Fruit fly (Drosophila melanogaster) whole organism, wandering third instar larva: ENCODE measurements around the gene CG34428.

Source experiments
- Abd-B ChIP-seq: fragments of >200 bp; optimal IDR thresholded peaks from 2 replicates; lab custom pipeline; 2017; ENCODE audit warnings: missing biosample characterization, missing genetic modification characterization
- CG32264 ChIP-seq: fragments of 200-800 bp; sonication (Bioruptor generic); optimal IDR thresholded peaks from 2 replicates; lab custom pipeline; 2016; ENCODE audit warnings: missing biosample characterization, missing genetic modification characterization
- CG9705 ChIP-seq: fragments of 200-800 bp; sonication (Bioruptor generic); optimal IDR thresholded peaks from 2 replicates; lab custom pipeline; 2018; ENCODE audit warnings: missing biosample characterization, mild to moderate bottlenecking, missing genetic modification characterization
- Dfd ChIP-seq: fragments of >200 bp; optimal IDR thresholded peaks from 2 replicates; lab custom pipeline; 2017; ENCODE audit warnings: missing biosample characterization, missing genetic modification characterization
- Dif ChIP-seq: fragments of 200-275, 200-300 bp; sonication (Bioruptor generic); optimal IDR thresholded peaks from 2 replicates; lab custom pipeline; 2018; ENCODE audit warnings: missing biosample characterization, missing genetic modification characterization; ENCODE audit not compliant: partially characterized antibody
- GATAd ChIP-seq: sonication (Bioruptor generic); optimal IDR thresholded peaks from 2 replicates; lab custom pipeline; 2016; ENCODE audit warnings: missing biosample characterization, missing genetic modification characterization
- HLH106 ChIP-seq: fragments of 200-800 bp; optimal IDR thresholded peaks from 3 replicates; lab custom pipeline; 2019; ENCODE audit warnings: missing biosample characterization, mild to moderate bottlenecking, missing genetic modification characterization, moderate library complexity
- Hr83 ChIP-seq: fragments of 200-300 bp; sonication (Bioruptor generic); optimal IDR thresholded peaks from 2 replicates; lab custom pipeline; 2016; ENCODE audit warnings: missing biosample characterization, mild to moderate bottlenecking, missing genetic modification characterization, moderate library complexity; ENCODE audit not compliant: poor library complexity, severe bottlenecking
- Jra ChIP-seq: sonication (Bioruptor generic); optimal IDR thresholded peaks from 2 replicates; lab custom pipeline; 2016; ENCODE audit warnings: missing biosample characterization, missing genetic modification characterization
- Mio ChIP-seq: sonication (Bioruptor generic); optimal IDR thresholded peaks from 2 replicates; lab custom pipeline; 2016; ENCODE audit warnings: missing biosample characterization, missing genetic modification characterization
- Myc ChIP-seq: fragments of >200 bp; optimal IDR thresholded peaks from 2 replicates; lab custom pipeline; 2017
- N ChIP-seq: fragments of >200 bp; optimal IDR thresholded peaks from 2 replicates; lab custom pipeline; 2018; ENCODE audit warnings: missing biosample characterization, missing external identifiers, missing genetic modification characterization
- OdsH ChIP-seq: fragments of 200-800 bp; sonication (Bioruptor generic); optimal IDR thresholded peaks from 2 replicates; lab custom pipeline; 2016; ENCODE audit warnings: missing biosample characterization, mild to moderate bottlenecking, missing genetic modification characterization
- Rel ChIP-seq, 2 experiments: fragments of 200-800 bp; sonication (Bioruptor generic) in 1 of 2; optimal IDR thresholded peaks; 2 replicates in 1 of 2; 3 replicates in 1 of 2; lab custom pipeline; 2016 to 2019; ENCODE audit warnings: mild to moderate bottlenecking in 2 of 2, missing biosample characterization in 2 of 2, missing genetic modification characterization in 2 of 2, moderate library complexity in 1 of 2
- Sp1 ChIP-seq: fragments of 200-800 bp; sonication (Bioruptor generic); optimal IDR thresholded peaks from 3 replicates; lab custom pipeline; 2019; ENCODE audit warnings: missing biosample characterization, mild to moderate bottlenecking, missing genetic modification characterization, moderate library complexity
- Vsx2 ChIP-seq: fragments of 200-300, 225-300 bp; sonication (Bioruptor generic); optimal IDR thresholded peaks from 2 replicates; lab custom pipeline; 2018; ENCODE audit warnings: missing biosample characterization, missing genetic modification characterization; ENCODE audit not compliant: partially characterized antibody
- br ChIP-seq: fragments of 200-800 bp; sonication (Bioruptor generic); optimal IDR thresholded peaks from 2 replicates; lab custom pipeline; 2016; ENCODE audit warnings: missing biosample characterization, missing genetic modification characterization
- brk ChIP-seq: fragments of 200-800 bp; sonication (Bioruptor generic); optimal IDR thresholded peaks from 2 replicates; lab custom pipeline; 2016; ENCODE audit warnings: missing biosample characterization, mild to moderate bottlenecking, missing genetic modification characterization
- dl ChIP-seq, 2 experiments: fragments of 175-275, 200-275 bp in 1 of 2; fragments of 200-275 bp in 1 of 2; sonication (Bioruptor generic); optimal IDR thresholded peaks; lab custom pipeline; 2018; ENCODE audit warnings: mild to moderate bottlenecking in 2 of 2, missing biosample characterization in 2 of 2, missing genetic modification characterization in 2 of 2, moderate library complexity in 2 of 2; ENCODE audit not compliant: partially characterized antibody in 2 of 2, insufficient read depth in 1 of 2
- dmrt93B ChIP-seq: fragments of 200-800 bp; sonication (Bioruptor generic); optimal IDR thresholded peaks from 2 replicates; lab custom pipeline; 2018; ENCODE audit warnings: missing biosample characterization, mild to moderate bottlenecking, missing genetic modification characterization
- dsf ChIP-seq: sonication (Bioruptor generic); optimal IDR thresholded peaks from 2 replicates; lab custom pipeline; 2016; ENCODE audit warnings: missing biosample characterization, missing genetic modification characterization, borderline replicate concordance
- ey ChIP-seq: fragments of 200-800 bp; sonication (Bioruptor generic); optimal IDR thresholded peaks from 2 replicates; lab custom pipeline; 2016; ENCODE audit warnings: missing biosample characterization, missing genetic modification characterization
- foxo ChIP-seq, 2 experiments: fragments of 200-800 bp; sonication (Bioruptor generic); optimal IDR thresholded peaks; 2 replicates in 1 of 2; 3 replicates in 1 of 2; lab custom pipeline; 2016 to 2017; ENCODE audit warnings: missing biosample characterization in 2 of 2, missing genetic modification characterization in 2 of 2
- fru ChIP-seq: fragments of 200-800 bp; sonication (Bioruptor generic); optimal IDR thresholded peaks from 3 replicates; lab custom pipeline; 2016; ENCODE audit warnings: missing biosample characterization, mild to moderate bottlenecking, missing genetic modification characterization
- h ChIP-seq: fragments of 200-800 bp; sonication (Bioruptor generic); optimal IDR thresholded peaks from 3 replicates; lab custom pipeline; 2016; ENCODE audit warnings: missing biosample characterization, mild to moderate bottlenecking, missing genetic modification characterization
- lola ChIP-seq: fragments of >200 bp; optimal IDR thresholded peaks from 2 replicates; lab custom pipeline; 2017; ENCODE audit warnings: missing biosample characterization, missing genetic modification characterization
- psq ChIP-seq: fragments of 200-800 bp; sonication (Bioruptor generic); optimal IDR thresholded peaks from 3 replicates; lab custom pipeline; 2017; ENCODE audit warnings: missing biosample characterization, mild to moderate bottlenecking, missing genetic modification characterization, moderate library complexity
- rgr ChIP-seq: fragments of 200-800 bp; sonication (Bioruptor generic); optimal IDR thresholded peaks from 3 replicates; lab custom pipeline; 2016; ENCODE audit warnings: missing biosample characterization, mild to moderate bottlenecking, missing genetic modification characterization
- sv ChIP-seq: fragments of 200-800 bp; sonication (Bioruptor generic); optimal IDR thresholded peaks from 3 replicates; lab custom pipeline; 2016; ENCODE audit warnings: missing biosample characterization, missing genetic modification characterization
- woc ChIP-seq: sonication (Bioruptor generic); optimal IDR thresholded peaks from 2 replicates; lab custom pipeline; 2016; ENCODE audit warnings: missing biosample characterization, mild to moderate bottlenecking, missing genetic modification characterization

The CG34428 gene

DNA sequence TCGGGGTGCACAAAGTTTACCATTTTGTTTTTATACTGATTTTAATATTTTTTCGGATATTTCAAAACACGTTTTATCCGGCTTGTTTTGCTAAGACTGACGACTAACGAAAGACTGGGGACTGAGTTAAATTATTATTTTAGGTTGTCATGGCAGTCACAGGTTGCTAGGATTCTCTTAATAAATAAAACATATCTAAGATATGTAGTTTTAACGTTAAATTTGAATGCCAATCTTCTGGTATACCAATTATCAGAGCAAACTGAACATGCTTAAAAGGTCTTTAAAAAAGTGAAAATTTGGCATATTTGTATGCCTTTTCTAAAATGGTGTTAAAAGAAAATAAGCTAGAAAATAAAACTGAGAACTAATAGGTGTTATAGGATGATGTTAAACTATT is 35.2 kb upstream of the CG34428 start, which contains the start of gene Zmynd10:
TSS of gene Zmynd10 (minus strand) at position 101 of the 400 bp plus-strand sequence.
- no peak for TF ChIP-seq N (GFP tag; lab: Kevin White, UChicago)
- TF ChIP-seq Mio, result no peak
- TF ChIP-seq, all 38 proteins: peak for 0

DNA sequence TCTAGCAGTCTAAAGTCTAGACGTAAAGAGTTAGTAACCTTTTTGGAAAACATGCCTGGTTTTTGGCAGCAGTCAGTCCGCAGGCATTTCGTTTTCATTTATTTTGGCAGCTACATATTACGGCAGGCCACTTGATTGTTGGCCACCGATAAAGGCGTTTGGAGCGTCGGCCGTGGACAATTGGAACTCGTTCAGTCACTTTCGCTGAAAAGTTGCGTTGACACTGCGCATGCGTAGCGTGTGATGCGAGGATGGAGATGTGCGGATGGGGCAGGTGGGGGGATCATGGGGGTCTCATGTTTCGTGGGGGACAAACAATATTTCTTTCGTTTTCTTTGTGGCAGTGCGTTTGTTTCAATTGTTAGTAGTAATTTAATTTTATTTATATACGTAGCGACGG is 34.7 kb upstream of the CG34428 start:
- TF ChIP-seq lola (GFP tag; lab: Kevin White, UChicago) (no peak), N (GFP tag; lab: Kevin White, UChicago) (no peak), Abd-B (GFP tag; lab: Kevin White, UChicago) (no peak), Jra (no peak), HLH106 (tag; lab: Kevin White, UChicago) (no peak), dmrt93B (no peak), foxo (GFP tag; optimal IDR thresholded peaks at IDR 0.05; lab: Kevin White, UChicago) (no peak), Myc (lab: Kevin White, UChicago) (no peak), h (GFP tag; lab: Kevin White, UChicago) (no peak), Vsx2 (GFP tag; lab: Kevin White, UChicago) (no peak), woc (GFP tag; lab: Kevin White, UChicago) (no peak), Hr83 (GFP tag; lab: Kevin White, UChicago) (no peak), dsf (no peak), Dfd (no peak), GATAd (no peak), Mio (no peak), Dif (GFP tag; lab: Kevin White, UChicago) (no peak), CG9705 (GFP tag; lab: Kevin White, UChicago) (no peak), brk (GFP tag; lab: Kevin White, UChicago) (no peak), sv (GFP tag; lab: Kevin White, UChicago) (no peak)
- TF ChIP-seq, all 38 proteins: peak for 0

DNA sequence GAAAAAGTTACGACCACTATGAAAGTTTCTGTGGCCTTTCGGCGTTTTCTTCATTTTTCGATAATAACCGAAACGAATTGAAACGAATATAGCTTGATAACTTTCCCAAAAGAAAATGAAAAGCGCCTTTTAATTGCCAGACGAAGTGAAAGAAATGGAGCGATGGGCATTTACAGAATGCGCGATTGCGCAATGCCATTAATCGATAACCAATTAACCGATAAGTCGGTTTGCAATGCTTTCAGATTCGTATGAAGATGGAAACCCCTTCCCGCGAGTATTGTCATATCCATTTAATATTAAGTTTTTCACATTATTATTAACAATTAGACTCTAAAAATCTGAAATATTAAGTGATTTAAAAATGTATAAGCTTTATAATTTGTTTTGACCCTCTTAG is 34.2 kb upstream of the CG34428 start:
- TF ChIP-seq CG9705 (GFP tag; lab: Kevin White, UChicago), result no peak
- no peak for TF ChIP-seq CG32264 (GFP tag; lab: Kevin White, UChicago)

DNA sequence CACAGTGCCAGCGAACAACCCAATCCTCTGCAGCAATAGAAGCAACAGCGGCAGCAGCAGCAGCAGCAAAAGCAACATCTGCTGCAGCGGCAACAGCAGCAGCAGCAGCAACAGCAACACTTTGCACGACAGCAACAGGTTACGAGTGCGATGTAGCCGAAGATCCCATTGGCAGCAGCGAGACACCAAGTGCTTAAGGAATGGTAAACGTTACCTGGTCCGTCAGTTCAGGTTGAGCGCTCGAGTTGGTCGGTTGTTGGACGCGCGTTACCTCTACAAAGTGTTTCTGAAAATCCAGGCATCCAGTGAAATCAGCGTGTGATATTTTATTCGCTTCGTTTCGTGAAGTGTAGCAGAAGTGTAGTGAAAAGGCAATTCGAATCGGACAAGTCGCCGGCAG is 32.8 kb upstream of the CG34428 start, which contains the start of gene CG17672:
TSS of gene CG17672 (plus strand) at position 223 of the 400 bp plus-strand sequence.
- TF ChIP-seq CG9705 (GFP tag; lab: Kevin White, UChicago) (no peak), Dfd (peak; percentile 77), Dif (GFP tag; lab: Kevin White, UChicago) (peak; percentile 77), dl (GFP tag; optimal IDR thresholded peaks at IDR 0.05; lab: Kevin White, UChicago; ENCODE audit: insufficient read depth in 1 of 2, partially characterized antibody in 2 of 2) (peak in 1 of 2 experiments; percentile 6), Vsx2 (GFP tag; lab: Kevin White, UChicago) (peak; percentile 38), rgr (peak; percentile 12), Mio (no peak), Jra (no peak), woc (GFP tag; lab: Kevin White, UChicago) (no peak), Hr83 (GFP tag; lab: Kevin White, UChicago) (peak; percentile 9), ey (GFP tag; lab: Kevin White, UChicago) (no peak), psq (GFP tag; lab: Kevin White, UChicago) (peak; percentile 27), Rel (GFP tag; optimal IDR thresholded peaks at IDR 0.05; lab: Kevin White, UChicago) (peak; percentile 24), Rel (tag; optimal IDR thresholded peaks at IDR 0.05; lab: Kevin White, UChicago) (peak; percentile 9), dsf (no peak), br (GFP tag; lab: Kevin White, UChicago) (no peak), Sp1 (GFP tag; lab: Kevin White, UChicago) (peak; percentile 17), fru (GFP tag; lab: Kevin White, UChicago) (peak; percentile 32), h (GFP tag; lab: Kevin White, UChicago) (peak; percentile 18)

DNA sequence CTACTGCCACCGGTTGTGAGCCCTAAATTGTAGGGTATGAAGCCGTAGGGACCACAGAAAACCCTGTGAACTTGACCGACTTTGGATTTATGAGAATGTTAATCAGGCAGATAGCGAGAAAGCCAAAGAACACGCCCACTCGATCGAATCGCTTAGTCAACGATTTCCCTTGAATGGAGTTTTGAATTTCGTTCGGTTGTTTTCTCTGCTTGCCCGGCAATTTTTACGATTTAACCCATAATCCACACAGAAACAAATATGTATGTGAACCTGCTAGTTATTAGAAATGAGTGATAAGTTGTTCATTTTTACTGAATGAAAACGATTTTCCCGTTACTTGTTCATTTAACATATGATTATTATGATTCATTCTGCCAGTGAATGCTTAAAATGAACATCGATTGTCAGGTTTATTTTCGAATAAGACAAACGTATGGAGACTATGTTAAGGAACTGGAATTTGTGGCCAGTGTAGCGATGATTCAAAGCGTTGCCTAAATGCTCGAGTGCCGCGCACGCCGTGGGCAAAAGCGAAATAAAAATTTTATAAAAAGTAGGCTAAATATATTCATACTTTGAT is 31.4 kb upstream of the CG34428 start:
- peak; percentile 13 for TF ChIP-seq rgr
- peak; percentile 20 for TF ChIP-seq fru (GFP tag; lab: Kevin White, UChicago)
- peak; percentile 24 for TF ChIP-seq h (GFP tag; lab: Kevin White, UChicago)
- TF ChIP-seq OdsH, result no peak
- TF ChIP-seq N (GFP tag; lab: Kevin White, UChicago), result no peak
- TF ChIP-seq, all 38 proteins: peak for 3
